Fruit fly (Drosophila melanogaster): ENCODE data around the gene CG17781.

CG17781 gene

DNA sequence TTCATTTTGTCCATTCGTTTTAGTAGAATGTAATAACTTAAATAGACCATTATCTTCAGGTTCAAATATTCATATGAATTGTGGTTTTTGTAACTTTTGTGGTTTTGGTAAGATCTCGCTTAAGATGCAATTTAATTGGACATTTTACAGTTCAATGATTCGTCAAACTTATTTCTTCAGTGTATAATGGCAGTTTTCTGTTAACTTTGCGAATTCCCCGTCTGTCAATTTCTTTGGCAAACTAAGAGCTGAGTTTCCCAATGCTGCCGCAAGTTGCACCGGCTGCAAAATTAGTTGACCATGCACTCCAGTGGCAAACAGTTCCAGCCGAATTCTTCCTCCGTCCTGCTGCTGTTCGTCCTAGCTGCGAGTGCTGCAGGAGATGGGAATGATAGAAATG is 1.1 kb upstream of the CG17781 start, which contains the start of gene CG33342:
TSS of gene CG33342 (plus strand) at position 301 of the 400 bp plus-strand sequence.
- TF ChIP-seq CG11902 (GFP tag; optimal IDR thresholded peaks at IDR 0.05) (no peak), CG10631 (GFP tag; optimal IDR thresholded peaks at IDR 0.05) (no peak), CG4318 (GFP tag; optimal IDR thresholded peaks at IDR 0.05) (no peak), CG9139 (GFP tag; optimal IDR thresholded peaks at IDR 0.05) (no peak), Ets96B (tag; optimal IDR thresholded peaks at IDR 0.05) (no peak), Blimp-1 (GFP tag; optimal IDR thresholded peaks at IDR 0.05) (no peak), dsx (GFP tag; optimal IDR thresholded peaks at IDR 0.05; ENCODE audit: poor library complexity, severe bottlenecking) (no peak), cyc (GFP tag; optimal IDR thresholded peaks at IDR 0.05) (no peak), CG1621 (tag; optimal IDR thresholded peaks at IDR 0.05) (no peak), ss (GFP tag; optimal IDR thresholded peaks at IDR 0.05) (no peak), Eip78C (GFP tag) (no peak), Hr38 (GFP tag; optimal IDR thresholded peaks at IDR 0.05) (no peak), salr (GFP tag; optimal IDR thresholded peaks at IDR 0.05) (no peak), OdsH (GFP tag; optimal IDR thresholded peaks at IDR 0.05) (no peak), CG34406 (GFP tag; optimal IDR thresholded peaks at IDR 0.05) (no peak), CG3032 (tag; optimal IDR thresholded peaks at IDR 0.05) (no peak), fd85E (GFP tag; optimal IDR thresholded peaks at IDR 0.05) (no peak), Eip93F (GFP tag; optimal IDR thresholded peaks at IDR 0.05) (no peak), CG6276 (GFP tag; optimal IDR thresholded peaks at IDR 0.05) (no peak)

DNA sequence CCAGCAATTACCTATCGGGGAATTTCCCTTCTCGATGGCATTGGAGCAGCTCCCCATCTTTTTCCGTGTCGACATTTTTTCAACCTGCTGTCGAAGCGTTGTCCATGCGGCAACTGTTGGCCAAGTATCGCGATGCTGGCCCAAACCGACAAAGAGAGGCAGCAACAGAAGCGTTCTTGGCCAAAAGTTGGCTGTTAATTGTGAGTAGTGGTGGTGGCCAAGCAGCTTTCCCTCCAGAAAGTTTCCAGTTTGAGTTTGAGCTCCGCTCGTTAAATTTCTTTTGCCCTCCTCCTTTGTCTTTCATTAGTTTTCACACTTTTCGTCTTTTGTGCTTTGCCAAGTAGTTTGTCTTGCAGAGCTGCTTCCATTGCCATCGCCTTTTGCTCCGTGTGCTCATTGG is 2.8 kb downstream of the CG17781 start, which contains the start of gene CG17782:
TSS of gene CG17782 (minus strand) at position 101 of the 400 bp plus-strand sequence.
- TF ChIP-seq salr (GFP tag; optimal IDR thresholded peaks at IDR 0.05) (no peak), fd59A (GFP tag; optimal IDR thresholded peaks at IDR 0.05) (no peak), Hr38 (GFP tag; optimal IDR thresholded peaks at IDR 0.05) (no peak), Ets96B (tag; optimal IDR thresholded peaks at IDR 0.05) (no peak), vri (GFP tag; optimal IDR thresholded peaks at IDR 0.05) (no peak), CG32006 (GFP tag; optimal IDR thresholded peaks at IDR 0.05) (no peak), spab (GFP tag; optimal IDR thresholded peaks at IDR 0.05) (no peak), Sox15 (GFP tag; optimal IDR thresholded peaks at IDR 0.05) (no peak), CG10631 (GFP tag; optimal IDR thresholded peaks at IDR 0.05) (no peak), CG16779 (tag; optimal IDR thresholded peaks at IDR 0.05) (no peak)

DNA sequence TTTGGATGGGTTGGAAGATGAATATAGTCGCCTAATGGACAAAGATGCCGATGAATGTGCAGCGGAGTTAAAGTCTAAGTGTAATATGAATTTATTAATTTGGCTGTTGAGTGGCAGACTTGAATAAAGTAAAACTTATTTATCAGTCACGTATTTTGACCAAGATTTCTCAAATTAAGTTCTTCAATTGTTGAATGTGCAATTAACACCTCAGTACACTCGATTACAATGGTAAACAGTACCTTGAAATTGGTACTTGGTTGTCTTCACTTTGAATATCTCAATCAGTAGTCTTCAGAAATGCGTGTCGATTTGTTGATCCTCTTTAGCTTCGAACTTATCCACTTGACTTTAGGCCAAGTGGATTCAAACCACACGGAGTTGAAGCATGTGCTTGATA is 6.2 kb downstream of the CG17781 start, which contains the start of gene CG13614:
TSS of gene CG13614 (plus strand) at position 301 of the 400 bp plus-strand sequence.
- TF ChIP-seq fkh (GFP tag; optimal IDR thresholded peaks at IDR 0.05) (no peak), CG16779 (tag; optimal IDR thresholded peaks at IDR 0.05) (no peak), Smox (GFP tag; optimal IDR thresholded peaks at IDR 0.05) (no peak), Gug (GFP tag; IDR thresholded peaks at IDR 0.05) (no peak), Eip78C (GFP tag) (no peak), Hr4 (GFP tag; optimal IDR thresholded peaks at IDR 0.05) (no peak), CG4318 (GFP tag; optimal IDR thresholded peaks at IDR 0.05) (no peak), CG10631 (GFP tag; optimal IDR thresholded peaks at IDR 0.05) (no peak), cyc (GFP tag; optimal IDR thresholded peaks at IDR 0.05) (no peak), topi (GFP tag; optimal IDR thresholded peaks at IDR 0.05) (no peak), Blimp-1 (GFP tag; optimal IDR thresholded peaks at IDR 0.05) (no peak), lz (GFP tag; optimal IDR thresholded peaks at IDR 0.05) (no peak)

DNA sequence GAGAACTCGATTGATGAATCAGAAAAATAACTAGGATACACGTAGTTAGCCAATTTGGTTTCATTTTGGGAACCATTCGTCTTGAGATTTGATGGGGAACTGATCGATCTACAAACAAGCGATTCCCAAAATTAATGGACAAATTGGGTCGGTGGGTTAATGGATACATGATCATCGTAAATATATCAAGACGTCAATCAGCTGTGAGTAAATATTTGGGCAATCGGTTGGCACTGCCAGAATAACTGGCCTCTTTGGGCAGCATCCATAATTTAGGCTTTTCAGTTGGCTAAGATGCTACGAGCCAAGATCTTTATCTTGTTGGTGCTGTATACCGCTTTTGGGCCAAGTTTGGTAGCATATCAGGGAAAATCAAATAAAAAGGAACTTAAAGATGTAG is 7.4 kb downstream of the CG17781 start, which contains the start of the genes CG42812 and CG33341:
TSS of gene CG42812 (minus strand) at position 101 of the 400 bp plus-strand sequence.
TSS of gene CG33341 (plus strand) at position 295 of the 400 bp plus-strand sequence.
- TF ChIP-seq svp (GFP tag) (peak; percentile 20), CG6163 (GFP tag; IDR thresholded peaks at IDR 0.05) (no peak)

DNA sequence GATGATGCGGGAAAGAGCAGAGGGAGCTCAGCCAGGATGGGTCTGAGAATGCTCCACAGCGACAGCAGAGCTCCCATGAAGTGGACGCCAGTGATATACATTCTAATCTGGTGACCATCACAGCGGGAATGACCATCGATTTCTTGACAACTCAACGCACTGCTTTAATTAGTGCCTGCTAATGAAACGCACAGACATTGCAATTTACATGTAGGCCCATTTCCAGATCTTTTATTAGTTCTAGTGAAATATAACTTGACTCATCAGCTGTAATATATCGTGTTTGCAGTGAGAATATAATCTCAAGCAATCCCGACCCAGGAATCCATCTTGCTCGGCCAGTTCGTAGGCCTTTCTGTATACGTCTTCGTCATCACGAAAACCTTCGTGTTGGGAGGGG is 8.3 kb downstream of the CG17781 start, which contains the start of gene CG42811:
TSS of gene CG42811 (minus strand) at position 101 of the 400 bp plus-strand sequence.
- TF ChIP-seq CG8119 (GFP tag; IDR thresholded peaks at IDR 0.05), result no peak
- TF ChIP-seq CG11902 (GFP tag; optimal IDR thresholded peaks at IDR 0.05), result no peak
- no peak for TF ChIP-seq CG6792 (GFP tag; optimal IDR thresholded peaks at IDR 0.05)
- TF ChIP-seq svp (GFP tag), result no peak
- no peak for TF ChIP-seq CG11762 (GFP tag; optimal IDR thresholded peaks at IDR 0.05; ENCODE audit: insufficient read depth)
- no peak for TF ChIP-seq CG1621 (tag; optimal IDR thresholded peaks at IDR 0.05)
- no peak for TF ChIP-seq Eip93F (GFP tag; optimal IDR thresholded peaks at IDR 0.05)
- TF ChIP-seq CG3032 (tag; optimal IDR thresholded peaks at IDR 0.05), result no peak

Measured in whole organism, prepupa.